Worm (Caenorhabditis elegans) whole organism, young adult: Measurements from ENCODE around the gene H38K22.6.

ENCODE experiments used
- B0336.3 ChIP-seq: fragments of 200-800 bp; sonication (Bioruptor generic); IDR thresholded peaks from 2 replicates; pipeline ENCODE4 v1.3.6; 2022; ENCODE audit warnings: missing genetic modification characterization, missing compliant biosample characterization
- F10E7.11 ChIP-seq: sonication (generic microtip); optimal IDR thresholded peaks from 2 replicates; lab custom pipeline; 2017; ENCODE audit warnings: mild to moderate bottlenecking, missing genetic modification characterization, moderate library complexity, missing compliant biosample characterization
- F23B12.7 ChIP-seq: sonication (generic microtip); optimal IDR thresholded peaks from 2 replicates; lab custom pipeline; 2017; ENCODE audit warnings: missing genetic modification characterization, mild to moderate bottlenecking, missing compliant biosample characterization, antibody characterized with exemption, moderate library complexity; ENCODE audit not compliant: insufficient read depth
- F33H1.4 ChIP-seq: fragments of 200-800 bp; sonication (Bioruptor generic); IDR thresholded peaks from 2 replicates; pipeline ENCODE4 v1.3.6; 2022; ENCODE audit warnings: missing genetic modification reagents, missing genetic modification characterization, missing compliant biosample characterization
- Y79H2A.3 ChIP-seq: fragments of 200-800 bp; sonication (Bioruptor generic); conservative IDR thresholded peaks from 2 replicates; pipeline ENCODE4 v1.3.6; 2022; ENCODE audit warnings: missing genetic modification reagents, missing genetic modification characterization, missing compliant biosample characterization
- Y95B8A.8 ChIP-seq: fragments of 200-800 bp; sonication (Bioruptor generic); IDR thresholded peaks from 2 replicates; pipeline ENCODE4 v1.3.6; 2022; ENCODE audit warnings: missing genetic modification reagents, missing genetic modification characterization, missing compliant biosample characterization
- ZK185.1 ChIP-seq: sonication (generic microtip); optimal IDR thresholded peaks from 2 replicates; lab custom pipeline; 2016; ENCODE audit warnings: mild to moderate bottlenecking, missing genetic modification characterization, missing compliant biosample characterization; ENCODE audit not compliant: poor library complexity, severe bottlenecking
- atf-7 ChIP-seq: sonication (generic microtip); optimal IDR thresholded peaks from 2 replicates; lab custom pipeline; 2017; ENCODE audit warnings: mild to moderate bottlenecking, missing genetic modification characterization, missing compliant biosample characterization
- attf-3 ChIP-seq: fragments of 200-800 bp; sonication (Bioruptor generic); conservative IDR thresholded peaks from 2 replicates; pipeline ENCODE4 v1.3.6; 2022; ENCODE audit warnings: missing genetic modification reagents, missing genetic modification characterization, missing compliant biosample characterization
- cebp-1 ChIP-seq, 2 experiments: fragments of 200-800 bp in 1 of 2; sonication (Bioruptor generic) in 1 of 2; sonication (generic microtip) in 1 of 2; IDR thresholded peaks in 1 of 2; optimal IDR thresholded peaks in 1 of 2; 2 replicates each; pipeline versions ENCODE4 v1.3.6 to Lab custom; 2017 to 2022; ENCODE audit warnings: missing compliant biosample characterization in 2 of 2, missing genetic modification characterization in 2 of 2, mild to moderate bottlenecking in 1 of 2, missing genetic modification reagents in 1 of 2, moderate library complexity in 1 of 2
- ceh-40 ChIP-seq: fragments of 200-800 bp; sonication (Bioruptor generic); IDR thresholded peaks from 2 replicates; pipeline ENCODE4 v1.3.6; 2022; ENCODE audit warnings: missing genetic modification characterization, missing compliant biosample characterization
- ceh-79 ChIP-seq: sonication (generic microtip); optimal IDR thresholded peaks from 2 replicates; lab custom pipeline; 2017; ENCODE audit warnings: mild to moderate bottlenecking, missing genetic modification characterization, missing compliant biosample characterization
- chd-7 ChIP-seq: sonication (generic microtip); optimal IDR thresholded peaks from 2 replicates; lab custom pipeline; 2016; ENCODE audit warnings: mild to moderate bottlenecking, missing genetic modification characterization, moderate library complexity, missing compliant biosample characterization
- dox-1 ChIP-seq: fragments of 200-800 bp; sonication (Bioruptor generic); IDR thresholded peaks from 2 replicates; pipeline ENCODE4 v1.3.6; 2022; ENCODE audit warnings: missing genetic modification reagents, missing genetic modification characterization, missing compliant biosample characterization
- hmg-1.2 ChIP-seq: fragments of 200-800 bp; sonication (Bioruptor generic); IDR thresholded peaks from 2 replicates; pipeline ENCODE4 v1.3.6; 2022; ENCODE audit warnings: missing genetic modification reagents, missing genetic modification characterization, missing compliant biosample characterization
- lin-35 ChIP-seq, 3 experiments: fragments of 150-350 bp in 2 of 3; sonication (generic microtip) in 1 of 3; optimal IDR thresholded peaks; 2 replicates each; lab custom pipeline; 2014 to 2018; ENCODE audit warnings: missing biosample characterization in 3 of 3, missing genetic modification characterization in 3 of 3, missing genetic modification reagents in 3 of 3
- lin-40 ChIP-seq: sonication (generic microtip); optimal IDR thresholded peaks from 2 replicates; lab custom pipeline; 2016; ENCODE audit warnings: missing genetic modification characterization, mild to moderate bottlenecking, missing compliant biosample characterization, missing genotype, missing genetic modification reagents
- lir-1 ChIP-seq: fragments of 200-800 bp; sonication (Bioruptor generic); conservative IDR thresholded peaks from 2 replicates; pipeline ENCODE4 v1.3.6; 2022; ENCODE audit warnings: missing genetic modification reagents, missing genetic modification characterization, missing compliant biosample characterization
- madf-10 ChIP-seq: sonication (generic microtip); optimal IDR thresholded peaks from 2 replicates; lab custom pipeline; 2016; ENCODE audit warnings: mild to moderate bottlenecking, missing genetic modification characterization, missing compliant biosample characterization
- madf-6 ChIP-seq: fragments of 200-800 bp; sonication (Bioruptor generic); IDR thresholded peaks from 2 replicates; pipeline ENCODE4 v1.3.6; 2022; ENCODE audit warnings: missing genetic modification reagents, missing genetic modification characterization, missing compliant biosample characterization
- nhr-179 ChIP-seq: sonication (generic microtip); optimal IDR thresholded peaks from 2 replicates; lab custom pipeline; 2016; ENCODE audit warnings: mild to moderate bottlenecking, missing genetic modification characterization, missing compliant biosample characterization
- nhr-80 ChIP-seq: sonication (generic microtip); optimal IDR thresholded peaks from 2 replicates; lab custom pipeline; 2016; ENCODE audit warnings: missing genetic modification characterization, missing compliant biosample characterization
- pbrm-1 ChIP-seq: fragments of 200-800 bp; sonication (Bioruptor generic); IDR thresholded peaks from 2 replicates; pipeline ENCODE4 v1.3.6; 2022; ENCODE audit warnings: missing genetic modification reagents, missing genetic modification characterization, missing compliant biosample characterization
- snpc-1.3 ChIP-seq: sonication (generic microtip); optimal IDR thresholded peaks from 2 replicates; lab custom pipeline; 2017; ENCODE audit warnings: missing genetic modification characterization, mild to moderate bottlenecking, missing compliant biosample characterization, antibody characterized with exemption, moderate library complexity, missing genotype, missing genetic modification reagents; ENCODE audit not compliant: insufficient read depth
- snpc-3.4 ChIP-seq: sonication (generic microtip); optimal IDR thresholded peaks from 2 replicates; lab custom pipeline; 2017; ENCODE audit warnings: missing genetic modification characterization, mild to moderate bottlenecking, missing compliant biosample characterization, antibody characterized with exemption, moderate library complexity, missing genotype, missing genetic modification reagents
- sptf-2 ChIP-seq: fragments of 200-800 bp; sonication (Bioruptor generic); optimal IDR thresholded peaks from 2 replicates; lab custom pipeline; 2018; ENCODE audit warnings: mild to moderate bottlenecking, missing genetic modification characterization, missing compliant biosample characterization
- tbp1 ChIP-seq: fragments of 200-800 bp; sonication (Bioruptor generic); optimal IDR thresholded peaks from 2 replicates; lab custom pipeline; 2018; ENCODE audit warnings: mild to moderate bottlenecking, missing genetic modification characterization, missing compliant biosample characterization
- tlf-1 ChIP-seq: fragments of 200-800 bp; sonication (Bioruptor generic); optimal IDR thresholded peaks from 2 replicates; lab custom pipeline; 2018; ENCODE audit warnings: mild to moderate bottlenecking, missing genetic modification characterization, missing compliant biosample characterization
- unc-130 ChIP-seq: sonication (generic microtip); optimal IDR thresholded peaks from 2 replicates; lab custom pipeline; 2016; ENCODE audit warnings: missing genetic modification reagents, missing genetic modification characterization, missing compliant biosample characterization
- zfh-2 ChIP-seq: fragments of 200-800 bp; sonication (Bioruptor generic); conservative IDR thresholded peaks from 2 replicates; pipeline ENCODE4 v1.3.6; 2022; ENCODE audit warnings: missing genetic modification reagents, missing genetic modification characterization, missing compliant biosample characterization
- ztf-28 ChIP-seq: fragments of 200-800 bp; sonication (Bioruptor generic); IDR thresholded peaks from 2 replicates; pipeline ENCODE4 v1.3.6; 2022; ENCODE audit warnings: missing genetic modification reagents, missing genetic modification characterization, missing compliant biosample characterization

H38K22.6 gene

ce11 chrIII:4330984-4331383, 10.8 kb downstream of the H38K22.6 start, which contains the start of gene gly-6:
gly-6 (minus strand) TSS chrIII:4331228.
- no peak for TF ChIP-seq ceh-40
- TF ChIP-seq ceh-79 = no peak
- no peak for TF ChIP-seq attf-3 (GFP tag; lab: Robert Waterston, UW)
- TF ChIP-seq B0336.3 (GFP tag; lab: Robert Waterston, UW) = no peak
- TF ChIP-seq hmg-1.2 = no peak
- no peak for TF ChIP-seq ZK185.1
- no peak for TF ChIP-seq sptf-2 (GFP tag; lab: Kevin White, UChicago)
- TF ChIP-seq zfh-2 (GFP tag; lab: Robert Waterston, UW) = no peak
- TF ChIP-seq lin-35 (GFP tag; optimal IDR thresholded peaks at IDR 0.05; lab: Kevin White, UChicago) = no peak
- no peak for TF ChIP-seq tlf-1 (GFP tag; lab: Kevin White, UChicago)
- TF ChIP-seq tbp1 (GFP tag; lab: Kevin White, UChicago) = no peak
- no peak for TF ChIP-seq F23B12.7
- no peak for TF ChIP-seq Y95B8A.8 (GFP tag; lab: Robert Waterston, UW)
- no peak for TF ChIP-seq atf-7 (tag; lab: Kevin White, UChicago)
- no peak for TF ChIP-seq F10E7.11 (tag; lab: Kevin White, UChicago)
- no peak for TF ChIP-seq ztf-28 (GFP tag; lab: Robert Waterston, UW)
- no peak for TF ChIP-seq snpc-3.4
- no peak for TF ChIP-seq lir-1 (GFP tag; lab: Robert Waterston, UW)
- no peak for TF ChIP-seq madf-10 (tag; lab: Kevin White, UChicago)
- TF ChIP-seq chd-7 (tag; lab: Kevin White, UChicago) = no peak

ce11 chrIII:4332543-4333042, 12.4 kb downstream of the H38K22.6 start, which contains the start of gene cdk-12:
cdk-12 (plus strand) TSS chrIII:4332992.
- peak; percentile 37; the same call in 1 of the 2 replicates for TF ChIP-seq dox-1 (GFP tag; lab: Robert Waterston, UW)
- peak; percentile 93 for TF ChIP-seq hmg-1.2
- TF ChIP-seq chd-7 (tag; lab: Kevin White, UChicago) = no peak
- peak; percentile 7 for TF ChIP-seq nhr-80
- TF ChIP-seq snpc-1.3 = peak; percentile 60

DNA sequence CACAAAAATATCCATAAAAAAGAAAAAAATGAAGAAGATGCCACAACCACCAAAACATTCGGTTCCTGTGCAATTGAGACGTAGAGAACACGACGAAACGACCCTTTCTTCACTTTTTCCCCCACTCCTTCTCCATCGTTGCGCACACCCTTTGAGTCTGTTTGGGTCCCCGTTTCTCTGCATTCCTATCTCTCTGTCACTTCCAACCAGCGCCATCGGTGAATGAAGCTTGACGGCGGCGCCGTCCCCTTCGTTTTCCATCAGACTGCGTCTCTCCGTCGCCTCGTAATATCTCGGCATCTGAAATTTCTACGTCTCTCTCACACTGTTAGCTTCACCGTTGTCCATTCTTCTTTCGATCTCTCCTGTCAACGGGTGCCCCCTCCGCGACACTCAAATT, 15.4 kb downstream of the H38K22.6 start:
- TF ChIP-seq Y79H2A.3 (GFP tag; lab: Robert Waterston, UW) (no peak), zfh-2 (GFP tag; lab: Robert Waterston, UW) (peak; percentile 87), cebp-1 (GFP tag; IDR thresholded peaks at IDR 0.05; lab: Robert Waterston, UW) (no peak), cebp-1 (tag; optimal IDR thresholded peaks at IDR 0.05; lab: Kevin White, UChicago) (peak; percentile 34), lin-35 (GFP tag; optimal IDR thresholded peaks at IDR 0.05; lab: Kevin White, UChicago) (peak in 1 of 3 experiments; percentile 28), lin-40 (tag; lab: Kevin White, UChicago) (peak; percentile 26), hmg-1.2 (peak; percentile 59; the same call in 1 of the 2 replicates)

DNA sequence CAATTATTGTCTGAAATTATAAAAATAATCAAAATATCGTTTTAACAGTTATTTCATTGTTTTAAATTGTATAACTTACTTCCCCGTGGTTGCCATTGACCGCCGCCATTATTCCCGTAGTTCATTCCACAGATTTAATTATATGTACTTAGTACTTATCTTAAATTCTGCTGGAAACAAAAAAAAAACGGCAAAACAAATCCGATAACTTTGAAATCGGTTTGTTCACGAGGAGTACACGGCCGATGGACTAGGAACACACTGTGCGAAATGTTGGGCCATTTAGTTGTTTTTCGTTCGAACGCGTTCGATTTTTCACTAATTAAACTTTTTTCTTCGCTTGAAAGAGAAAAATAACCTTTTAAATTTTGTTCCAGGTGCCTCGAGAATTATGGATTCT, 22.9 kb downstream of the H38K22.6 start, which contains the start of the genes B0285.3 and lcmt-1:
B0285.3 (minus strand) TSS at position 267 of the 400 bp plus-strand sequence.
lcmt-1 (plus strand) TSS at position 377 of the 400 bp plus-strand sequence.
- TF ChIP-seq nhr-179 (tag; lab: Kevin White, UChicago) (no peak), pbrm-1 (GFP tag; lab: Robert Waterston, UW) (no peak), F33H1.4 (GFP tag; lab: Robert Waterston, UW) (0 out of 2 replicates have a peak, but pooled peaks have one; percentile 39), unc-130 (GFP tag; lab: Kevin White, UChicago) (peak; percentile 21), nhr-80 (no peak), ZK185.1 (peak; percentile 82), tbp1 (GFP tag; lab: Kevin White, UChicago) (no peak), ztf-28 (GFP tag; lab: Robert Waterston, UW) (no peak), madf-6 (GFP tag; lab: Robert Waterston, UW) (peak; percentile 20; the same call in 1 of the 2 replicates)
